Worm (Caenorhabditis elegans) whole organism, L2 larva: ENCODE measurements around the gene rap-1.

ENCODE experiments used
- C34F6.9 ChIP-seq: fragments of 150-350 bp; optimal IDR thresholded peaks from 2 replicates; lab custom pipeline; 2014; ENCODE audit warnings: missing biosample characterization, missing genetic modification characterization
- F13H6.1 ChIP-seq: sonication (generic microtip); optimal IDR thresholded peaks from 2 replicates; lab custom pipeline; 2016; ENCODE audit warnings: missing genetic modification characterization, missing compliant biosample characterization
- Y55F3AM.14 ChIP-seq: fragments of 200-800 bp; sonication (Bioruptor generic); optimal IDR thresholded peaks from 2 replicates; lab custom pipeline; 2018; ENCODE audit warnings: mild to moderate bottlenecking, missing genetic modification characterization, missing compliant biosample characterization
- ZK546.5 ChIP-seq: sonication (generic microtip); optimal IDR thresholded peaks from 2 replicates; lab custom pipeline; 2017; ENCODE audit warnings: missing biosample characterization, missing genetic modification characterization
- alr-1 ChIP-seq: fragments of 150-350 bp; optimal IDR thresholded peaks from 2 replicates; lab custom pipeline; 2014; ENCODE audit warnings: missing biosample characterization, missing genetic modification characterization
- aly-2 ChIP-seq: fragments of 150-350 bp; optimal IDR thresholded peaks from 2 replicates; lab custom pipeline; 2014; ENCODE audit warnings: missing biosample characterization, missing genetic modification characterization
- ama-1 ChIP-seq: fragments of 150-350 bp; optimal IDR thresholded peaks from 2 replicates; lab custom pipeline; 2018; ENCODE audit warnings: inconsistent platforms
- blmp-1 ChIP-seq: sonication (generic microtip); optimal IDR thresholded peaks from 2 replicates; lab custom pipeline; 2017; ENCODE audit warnings: missing genetic modification characterization, mild to moderate bottlenecking, missing compliant biosample characterization, antibody characterized with exemption, moderate library complexity; ENCODE audit not compliant: insufficient read depth
- ceh-16 ChIP-seq: fragments of 150-350 bp; optimal IDR thresholded peaks from 2 replicates; lab custom pipeline; 2014; ENCODE audit warnings: missing biosample characterization, missing genetic modification characterization
- ceh-82 ChIP-seq: fragments of 150-350 bp; optimal IDR thresholded peaks from 2 replicates; lab custom pipeline; 2014; ENCODE audit warnings: missing biosample characterization, missing genetic modification characterization
- crh-2 ChIP-seq: sonication (generic microtip); optimal IDR thresholded peaks from 2 replicates; lab custom pipeline; 2017; ENCODE audit warnings: missing biosample characterization, missing genetic modification characterization
- dmd-4 ChIP-seq: sonication (generic microtip); optimal IDR thresholded peaks from 2 replicates; lab custom pipeline; 2017; ENCODE audit warnings: missing biosample characterization, missing genetic modification characterization
- egl-27 ChIP-seq: sonication (generic microtip); optimal IDR thresholded peaks from 3 replicates; lab custom pipeline; 2017; ENCODE audit warnings: missing biosample characterization, missing genetic modification reagents, missing genetic modification characterization
- elt-1 ChIP-seq: fragments of 150-350 bp; optimal IDR thresholded peaks from 2 replicates; lab custom pipeline; 2014; ENCODE audit warnings: missing biosample characterization, missing genetic modification characterization
- elt-3 ChIP-seq: sonication (generic microtip); optimal IDR thresholded peaks from 2 replicates; lab custom pipeline; 2017; ENCODE audit warnings: missing biosample characterization, missing genetic modification characterization
- gmeb-1 ChIP-seq: fragments of 150-350 bp; optimal IDR thresholded peaks from 2 replicates; lab custom pipeline; 2014; ENCODE audit warnings: missing biosample characterization, missing genetic modification characterization
- lin-11 ChIP-seq: fragments of 150-350 bp; sonication (generic microtip); optimal IDR thresholded peaks from 2 replicates; lab custom pipeline; 2014; ENCODE audit warnings: missing biosample characterization, missing genetic modification characterization, inconsistent platforms, mixed read lengths
- lin-13 ChIP-seq: fragments of 150-350 bp; optimal IDR thresholded peaks from 2 replicates; lab custom pipeline; 2014; ENCODE audit warnings: missing biosample characterization, missing genetic modification reagents, missing genetic modification characterization
- lin-39 ChIP-seq: fragments of 150-350 bp; optimal IDR thresholded peaks from 2 replicates; lab custom pipeline; 2014; ENCODE audit warnings: missing biosample characterization, missing genetic modification reagents, missing genetic modification characterization
- lsy-2 ChIP-seq, 2 experiments: fragments of 150-350 bp in 1 of 2; sonication (generic microtip) in 1 of 2; optimal IDR thresholded peaks; 2 replicates each; lab custom pipeline; 2014 to 2017; ENCODE audit warnings: missing biosample characterization in 2 of 2, missing genetic modification characterization in 2 of 2
- mab-5 ChIP-seq: fragments of 150-350 bp; optimal IDR thresholded peaks from 2 replicates; lab custom pipeline; 2014; ENCODE audit warnings: missing biosample characterization, missing genetic modification characterization
- mbf-1 ChIP-seq: sonication (generic microtip); optimal IDR thresholded peaks from 2 replicates; lab custom pipeline; 2017; ENCODE audit warnings: missing biosample characterization, missing genetic modification characterization
- mdl-1 ChIP-seq, 2 experiments: fragments of 150-350 bp in 1 of 2; sonication (generic microtip) in 1 of 2; optimal IDR thresholded peaks; 2 replicates each; lab custom pipeline; 2017; ENCODE audit warnings: missing biosample characterization in 2 of 2, missing genetic modification characterization in 2 of 2
- nhr-10 ChIP-seq: sonication (generic microtip); optimal IDR thresholded peaks from 2 replicates; lab custom pipeline; 2017; ENCODE audit warnings: missing biosample characterization, missing genetic modification characterization
- nhr-11 ChIP-seq: fragments of 150-350 bp; optimal IDR thresholded peaks from 2 replicates; lab custom pipeline; 2014; ENCODE audit warnings: missing biosample characterization, missing genetic modification characterization
- nhr-12 ChIP-seq: fragments of 150-350 bp; optimal IDR thresholded peaks from 2 replicates; lab custom pipeline; 2014; ENCODE audit warnings: missing biosample characterization, missing genetic modification characterization
- nhr-129 ChIP-seq: fragments of 150-350 bp; optimal IDR thresholded peaks from 2 replicates; lab custom pipeline; 2014; ENCODE audit warnings: missing biosample characterization, missing genetic modification characterization
- nhr-21 ChIP-seq: fragments of 150-350 bp; optimal IDR thresholded peaks from 2 replicates; lab custom pipeline; 2014; ENCODE audit warnings: missing biosample characterization, missing genetic modification characterization
- nhr-23 ChIP-seq: fragments of 150-350 bp; optimal IDR thresholded peaks from 2 replicates; lab custom pipeline; 2014; ENCODE audit warnings: missing biosample characterization, missing genetic modification reagents, missing genetic modification characterization
- nhr-237 ChIP-seq: fragments of 150-350 bp; optimal IDR thresholded peaks from 2 replicates; lab custom pipeline; 2014; ENCODE audit warnings: missing biosample characterization, missing genetic modification characterization
- nhr-25 ChIP-seq: fragments of 150-350 bp; sonication (generic microtip); optimal IDR thresholded peaks from 3 replicates; lab custom pipeline; 2014; ENCODE audit warnings: missing biosample characterization, missing genetic modification characterization
- nhr-6 ChIP-seq: fragments of 150-350 bp; optimal IDR thresholded peaks from 2 replicates; lab custom pipeline; 2014; ENCODE audit warnings: missing biosample characterization, missing genetic modification characterization
- nhr-77 ChIP-seq: fragments of 150-350 bp; optimal IDR thresholded peaks from 2 replicates; lab custom pipeline; 2014; ENCODE audit warnings: missing biosample characterization, missing genetic modification characterization
- peb-1 ChIP-seq: fragments of 150-350 bp; optimal IDR thresholded peaks from 2 replicates; lab custom pipeline; 2014; ENCODE audit warnings: missing biosample characterization, missing genetic modification characterization
- sem-4 ChIP-seq: fragments of 150-350 bp; optimal IDR thresholded peaks from 2 replicates; lab custom pipeline; 2014; ENCODE audit warnings: missing biosample characterization, missing genetic modification reagents, missing genetic modification characterization
- skn-1 ChIP-seq: sonication (generic microtip); optimal IDR thresholded peaks from 2 replicates; lab custom pipeline; 2017; ENCODE audit warnings: missing biosample characterization, missing genetic modification characterization
- sma-3 ChIP-seq: sonication (generic microtip); optimal IDR thresholded peaks from 2 replicates; lab custom pipeline; 2016; ENCODE audit warnings: missing genetic modification reagents, missing genetic modification characterization, missing compliant biosample characterization
- sma-9 ChIP-seq, 2 experiments: fragments of 150-350 bp in 1 of 2; sonication (generic microtip) in 1 of 2; optimal IDR thresholded peaks; 2 replicates each; lab custom pipeline; 2014 to 2016; ENCODE audit warnings: missing genetic modification characterization in 2 of 2, mild to moderate bottlenecking in 1 of 2, missing biosample characterization in 1 of 2, missing compliant biosample characterization in 1 of 2, missing genetic modification reagents in 1 of 2, moderate library complexity in 1 of 2
- snpc-4 ChIP-seq: fragments of 150-350 bp; optimal IDR thresholded peaks from 2 replicates; lab custom pipeline; 2014; ENCODE audit warnings: missing biosample characterization, missing genetic modification characterization
- unc-39 ChIP-seq: fragments of 150-350 bp; optimal IDR thresholded peaks from 2 replicates; lab custom pipeline; 2014; ENCODE audit warnings: missing biosample characterization, missing genetic modification characterization
- unc-55 ChIP-seq: fragments of 150-350 bp; sonication (generic microtip); optimal IDR thresholded peaks from 3 replicates; lab custom pipeline; 2014; ENCODE audit warnings: missing biosample characterization, missing genetic modification reagents, missing genetic modification characterization
- unc-62 ChIP-seq: fragments of 150-350 bp; optimal IDR thresholded peaks from 2 replicates; lab custom pipeline; 2014; ENCODE audit warnings: missing biosample characterization, missing genetic modification reagents, missing genetic modification characterization
- ztf-1 ChIP-seq: fragments of 200-800 bp; sonication (Bioruptor generic); conservative IDR thresholded peaks from 2 replicates; pipeline ENCODE4 v1.3.6; 2022; ENCODE audit warnings: missing genetic modification characterization, missing compliant biosample characterization
- ztf-11 ChIP-seq: sonication (generic microtip); optimal IDR thresholded peaks from 2 replicates; lab custom pipeline; 2017; ENCODE audit warnings: missing biosample characterization, missing genetic modification characterization
- ztf-4 ChIP-seq: fragments of 150-350 bp; optimal IDR thresholded peaks from 2 replicates; lab custom pipeline; 2014; ENCODE audit warnings: missing biosample characterization, missing genetic modification characterization

rap-1 gene

ce11 chrIV:8933575-8933974 lies 14.9 kb upstream of the rap-1 start, which contains the start of gene D1046.4:
Gene D1046.4 (plus strand): TSS chrIV:8933875.
- TF ChIP-seq ztf-1 (GFP tag; lab: Robert Waterston, UW) (no peak), nhr-10 (no peak), mab-5 (tag; lab: Kevin White, UChicago) (no peak), ZK546.5 (tag; lab: Kevin White, UChicago) (no peak), gmeb-1 (no peak), lin-11 (no peak), nhr-23 (tag; lab: Kevin White, UChicago) (no peak), skn-1 (tag; lab: Kevin White, UChicago) (no peak), ceh-16 (tag; lab: Kevin White, UChicago) (no peak), sma-9 (GFP tag; optimal IDR thresholded peaks at IDR 0.05; lab: Kevin White, UChicago) (no peak), sma-9 (tag; optimal IDR thresholded peaks at IDR 0.05; lab: Kevin White, UChicago) (no peak)

- TF ChIP-seq mdl-1 (tag; optimal IDR thresholded peaks at IDR 0.05; lab: Kevin White, UChicago) (no peak), nhr-10 (no peak), sem-4 (tag; lab: Kevin White, UChicago) (no peak), lin-11 (no peak), aly-2 (tag; lab: Kevin White, UChicago) (no peak), ztf-4 (no peak), nhr-23 (tag; lab: Kevin White, UChicago) (no peak), peb-1 (tag; lab: Kevin White, UChicago) (no peak), unc-62 (GFP tag; lab: Kevin White, UChicago) (no peak), nhr-12 (tag; lab: Kevin White, UChicago) (no peak), alr-1 (no peak), nhr-77 (no peak), dmd-4 (tag; lab: Kevin White, UChicago) (no peak), sma-3 (GFP tag; lab: Kevin White, UChicago) (no peak), sma-9 (GFP tag; optimal IDR thresholded peaks at IDR 0.05; lab: Kevin White, UChicago) (no peak), sma-9 (tag; optimal IDR thresholded peaks at IDR 0.05; lab: Kevin White, UChicago) (no peak)
Measured at ce11 chrIV:8929942-8930492, 11.3 kb upstream of the rap-1 start, which contains the start of the genes D1046.18 and slc-25A26. Gene D1046.18 (plus strand): TSS chrIV:8930242. Gene slc-25A26 (plus strand): TSS chrIV:8930442.

ce11 chrIV:8927093-8927492 lies 8.4 kb upstream of the rap-1 start:
- peak; percentile 68 for TF ChIP-seq crh-2 (tag; lab: Kevin White, UChicago)
- no peak for TF ChIP-seq alr-1
- no peak for TF ChIP-seq ztf-1 (GFP tag; lab: Robert Waterston, UW)
- TF ChIP-seq ztf-4: peak; percentile 29
- peak; percentile 24 for TF ChIP-seq nhr-10
- peak; percentile 52 for TF ChIP-seq sem-4 (tag; lab: Kevin White, UChicago)
- TF ChIP-seq gmeb-1: peak; percentile 68
- no peak for TF ChIP-seq nhr-237 (tag; lab: Kevin White, UChicago)
- TF ChIP-seq lin-39 (tag; lab: Kevin White, UChicago): no peak
- TF ChIP-seq unc-39: no peak
- TF ChIP-seq mbf-1 (tag; lab: Kevin White, UChicago): no peak
- peak; percentile 63 for TF ChIP-seq C34F6.9
- no peak for TF ChIP-seq nhr-12 (tag; lab: Kevin White, UChicago)
- TF ChIP-seq lin-13: peak; percentile 70
- peak; percentile 54 for TF ChIP-seq nhr-25 (tag; lab: Kevin White, UChicago)
- TF ChIP-seq ztf-11 (tag; lab: Kevin White, UChicago): no peak
- peak; percentile 81 for TF ChIP-seq sma-3 (GFP tag; lab: Kevin White, UChicago)
- no peak for TF ChIP-seq unc-62 (GFP tag; lab: Kevin White, UChicago)
- no peak for TF ChIP-seq aly-2 (tag; lab: Kevin White, UChicago)
- TF ChIP-seq lin-11: peak; percentile 78
- TF ChIP-seq ZK546.5 (tag; lab: Kevin White, UChicago): no peak
- peak in 1 of 2 experiments; percentile 45 for TF ChIP-seq mdl-1 (tag; optimal IDR thresholded peaks at IDR 0.05; lab: Kevin White, UChicago)
- TF ChIP-seq blmp-1 (tag; lab: Kevin White, UChicago): no peak
- peak; percentile 18 for TF ChIP-seq snpc-4
- peak; percentile 75 for TF ChIP-seq sma-9 (GFP tag; optimal IDR thresholded peaks at IDR 0.05; lab: Kevin White, UChicago)
- TF ChIP-seq sma-9 (tag; optimal IDR thresholded peaks at IDR 0.05; lab: Kevin White, UChicago): no peak
- no peak for TF ChIP-seq nhr-6 (tag; lab: Kevin White, UChicago)
- peak; percentile 54 for TF ChIP-seq unc-55 (GFP tag; lab: Kevin White, UChicago)
- no peak for TF ChIP-seq nhr-23 (tag; lab: Kevin White, UChicago)
- TF ChIP-seq nhr-21 (tag; lab: Kevin White, UChicago): peak; percentile 84
- TF ChIP-seq ceh-82 (tag; lab: Kevin White, UChicago): no peak
- TF ChIP-seq nhr-11 (tag; lab: Kevin White, UChicago): no peak
- TF ChIP-seq ama-1 (lab: Kevin White, UChicago): no peak
- TF ChIP-seq lsy-2 (tag; optimal IDR thresholded peaks at IDR 0.05; lab: Kevin White, UChicago): peak in 1 of 2 experiments; percentile 23
- no peak for TF ChIP-seq nhr-77
- no peak for TF ChIP-seq elt-3
- peak; percentile 87 for TF ChIP-seq F13H6.1 (tag; lab: Kevin White, UChicago)
- TF ChIP-seq skn-1 (tag; lab: Kevin White, UChicago): no peak
- TF ChIP-seq mab-5 (tag; lab: Kevin White, UChicago): peak; percentile 22
- TF ChIP-seq dmd-4 (tag; lab: Kevin White, UChicago): no peak
- TF ChIP-seq elt-1 (tag; lab: Kevin White, UChicago): no peak
- TF ChIP-seq nhr-129 (tag; lab: Kevin White, UChicago): peak; percentile 82
- peak; percentile 42 for TF ChIP-seq ceh-16 (tag; lab: Kevin White, UChicago)
- peak; percentile 41 for TF ChIP-seq egl-27 (tag; lab: Kevin White, UChicago)
- TF ChIP-seq Y55F3AM.14: peak; percentile 71
